Fruit fly (Drosophila melanogaster) whole organism, embryonic: ENCODE measurements around the gene Bdp1.

Source experiments
- Adf1 ChIP-seq: fragments of 200-800 bp; sonication (Bioruptor generic); IDR thresholded peaks from 2 replicates; pipeline ENCODE4 v1.3.6; 2022; ENCODE audit warnings: missing biosample characterization, missing genetic modification characterization
- CG10267 ChIP-seq: fragments of 200-800 bp; sonication (Bioruptor generic); optimal IDR thresholded peaks from 2 replicates; lab custom pipeline; 2018; ENCODE audit warnings: missing biosample characterization, mild to moderate bottlenecking, missing genetic modification characterization, moderate library complexity
- CG10565 ChIP-seq: fragments of 200-800 bp; sonication (Bioruptor generic); optimal IDR thresholded peaks from 3 replicates; lab custom pipeline; 2016; ENCODE audit warnings: missing biosample characterization, mild to moderate bottlenecking, missing genetic modification characterization
- CG12391 ChIP-seq: fragments of 200-800 bp; sonication (Bioruptor generic); optimal IDR thresholded peaks from 3 replicates; lab custom pipeline; 2018; ENCODE audit warnings: missing biosample characterization, mild to moderate bottlenecking, missing genetic modification characterization, moderate library complexity
- CG13424 ChIP-seq: fragments of 200-800 bp; sonication (Bioruptor generic); optimal IDR thresholded peaks from 2 replicates; lab custom pipeline; 2019; ENCODE audit warnings: missing biosample characterization, mild to moderate bottlenecking, missing genetic modification characterization, moderate library complexity
- CG15479 ChIP-seq: fragments of 200-800 bp; sonication (Bioruptor generic); optimal IDR thresholded peaks from 3 replicates; lab custom pipeline; 2019; ENCODE audit warnings: missing biosample characterization, mild to moderate bottlenecking, missing genetic modification characterization, moderate library complexity
- CG15514 ChIP-seq: fragments of 200-800 bp; sonication (Bioruptor generic); optimal IDR thresholded peaks from 3 replicates; lab custom pipeline; 2017; ENCODE audit warnings: missing biosample characterization, missing genetic modification characterization, mild to moderate bottlenecking, moderate library complexity, missing genetic modification reagents
- CG15601 ChIP-seq: fragments of 200-800 bp; sonication (Bioruptor generic); optimal IDR thresholded peaks from 3 replicates; lab custom pipeline; 2019; ENCODE audit warnings: missing biosample characterization, mild to moderate bottlenecking, missing genetic modification characterization, moderate library complexity
- CG16813 ChIP-seq: fragments of 200-800 bp; sonication (Bioruptor generic); IDR thresholded peaks from 3 replicates; pipeline ENCODE4 v1.3.6; 2022; ENCODE audit warnings: missing biosample characterization, missing genetic modification characterization; ENCODE audit not compliant: partially characterized antibody
- CG17829 ChIP-seq: fragments of 200-800 bp; optimal IDR thresholded peaks from 2 replicates; lab custom pipeline; 2019; ENCODE audit warnings: missing biosample characterization, mild to moderate bottlenecking, missing genetic modification characterization, moderate library complexity
- CG2116 ChIP-seq: fragments of 200-800 bp; sonication (Bioruptor generic); optimal IDR thresholded peaks from 3 replicates; lab custom pipeline; 2018; ENCODE audit warnings: missing biosample characterization, mild to moderate bottlenecking, missing genetic modification characterization
- CG3838 ChIP-seq: fragments of 200-800 bp; sonication (Bioruptor generic); optimal IDR thresholded peaks from 3 replicates; lab custom pipeline; 2016; ENCODE audit warnings: missing biosample characterization, missing genetic modification characterization
- CG43689 ChIP-seq: fragments of 200-800 bp; sonication (Bioruptor generic); IDR thresholded peaks from 2 replicates; pipeline ENCODE4 v1.3.6; 2022; ENCODE audit warnings: missing biosample characterization, missing genetic modification characterization
- CG4820 ChIP-seq: fragments of 200-800 bp; sonication (Bioruptor generic); optimal IDR thresholded peaks from 3 replicates; lab custom pipeline; 2016; ENCODE audit warnings: missing biosample characterization, missing genetic modification characterization
- CG6272 ChIP-seq: fragments of 200-800 bp; sonication (Bioruptor generic); IDR thresholded peaks from 2 replicates; pipeline ENCODE4 v1.3.6; 2022; ENCODE audit warnings: missing biosample characterization, missing genetic modification characterization
- CG7928 ChIP-seq: fragments of 200-800 bp; sonication (Bioruptor generic); optimal IDR thresholded peaks from 2 replicates; lab custom pipeline; 2017; ENCODE audit warnings: missing biosample characterization, mild to moderate bottlenecking, missing genetic modification characterization
- CG8290 ChIP-seq, 3 experiments: fragments of 200-800 bp; sonication (Bioruptor generic); optimal IDR thresholded peaks; 2 replicates each; lab custom pipeline; 2016 to 2019; ENCODE audit warnings: missing biosample characterization in 3 of 3, missing genetic modification characterization in 3 of 3, mild to moderate bottlenecking in 2 of 3, moderate library complexity in 1 of 3
- CG9817 ChIP-seq: fragments of 200-800 bp; sonication (Bioruptor generic); optimal IDR thresholded peaks from 2 replicates; lab custom pipeline; 2018; ENCODE audit warnings: missing biosample characterization, mild to moderate bottlenecking, missing genetic modification characterization, moderate library complexity
- Camta ChIP-seq: fragments of 200-800 bp; sonication (Bioruptor generic); optimal IDR thresholded peaks from 2 replicates; lab custom pipeline; 2016; ENCODE audit warnings: missing biosample characterization, missing genetic modification characterization
- Gug ChIP-seq: fragments of 200-800 bp; sonication (Bioruptor generic); IDR thresholded peaks from 4 replicates; pipeline ENCODE4 v1.3.6; 2022; ENCODE audit warnings: missing biosample characterization, missing genetic modification characterization
- HLH4C ChIP-seq: fragments of 200-800 bp; sonication (Bioruptor generic); IDR thresholded peaks from 3 replicates; pipeline ENCODE4 v1.3.6; 2022; ENCODE audit warnings: missing biosample characterization, missing genetic modification characterization; ENCODE audit not compliant: partially characterized antibody
- MBD-R2 ChIP-seq: fragments of 200-800 bp; sonication (Bioruptor generic); IDR thresholded peaks from 2 replicates; pipeline ENCODE4 v1.3.6; 2022; ENCODE audit warnings: missing biosample characterization, missing genetic modification characterization
- Pdp1 ChIP-seq, 2 experiments: fragments of 200-800 bp; sonication (Bioruptor generic); optimal IDR thresholded peaks; 3 replicates each; lab custom pipeline; 2016; ENCODE audit warnings: missing biosample characterization in 2 of 2, missing genetic modification characterization in 2 of 2, mild to moderate bottlenecking in 1 of 2, moderate library complexity in 1 of 2
- Rfx ChIP-seq: fragments of 200-800 bp; sonication (Bioruptor generic); IDR thresholded peaks from 2 replicates; pipeline ENCODE4 v1.3.6; 2022; ENCODE audit warnings: missing biosample characterization, missing genetic modification characterization
- amos ChIP-seq: fragments of 200-800 bp; sonication (Bioruptor generic); IDR thresholded peaks from 2 replicates; pipeline ENCODE4 v1.3.6; 2022; ENCODE audit warnings: missing biosample characterization, missing genetic modification characterization; ENCODE audit not compliant: partially characterized antibody
- bsh ChIP-seq, 2 experiments: fragments of 200-800 bp; sonication (Bioruptor generic); optimal IDR thresholded peaks; 2 replicates each; lab custom pipeline; 2017 to 2018; ENCODE audit warnings: mild to moderate bottlenecking in 2 of 2, missing biosample characterization in 2 of 2, missing genetic modification characterization in 2 of 2, moderate library complexity in 1 of 2
- crc ChIP-seq: fragments of 200-800 bp; sonication (Bioruptor generic); optimal IDR thresholded peaks from 2 replicates; lab custom pipeline; 2016; ENCODE audit warnings: missing biosample characterization, missing genetic modification characterization
- ems ChIP-seq: fragments of 200-800 bp; sonication (Bioruptor generic); optimal IDR thresholded peaks from 3 replicates; lab custom pipeline; 2016; ENCODE audit warnings: missing biosample characterization, missing genetic modification characterization
- esg ChIP-seq: fragments of 200-800 bp; sonication (Bioruptor generic); conservative IDR thresholded peaks from 2 replicates; pipeline ENCODE4 v1.3.6; 2022; ENCODE audit warnings: missing biosample characterization, missing genetic modification characterization
- fd102C ChIP-seq: fragments of 200-800 bp; sonication (Bioruptor generic); optimal IDR thresholded peaks from 2 replicates; lab custom pipeline; 2018; ENCODE audit warnings: missing biosample characterization, mild to moderate bottlenecking, missing genetic modification characterization, moderate library complexity
- gem ChIP-seq: fragments of 200-800 bp; sonication (Bioruptor generic); optimal IDR thresholded peaks from 2 replicates; lab custom pipeline; 2019; ENCODE audit warnings: missing biosample characterization, mild to moderate bottlenecking, missing genetic modification characterization, moderate library complexity
- grau ChIP-seq: fragments of 200-800 bp; optimal IDR thresholded peaks from 3 replicates; lab custom pipeline; 2019; ENCODE audit warnings: missing biosample characterization, mild to moderate bottlenecking, missing genetic modification characterization, moderate library complexity
- jigr1 ChIP-seq: fragments of 200-800 bp; sonication (Bioruptor generic); IDR thresholded peaks from 3 replicates; pipeline ENCODE4 v1.3.6; 2022; ENCODE audit warnings: missing biosample characterization, missing genetic modification characterization
- lilli ChIP-seq: fragments of 200-800 bp; sonication (Bioruptor generic); optimal IDR thresholded peaks from 3 replicates; lab custom pipeline; 2016; ENCODE audit warnings: missing biosample characterization, missing genetic modification characterization
- nerfin-2 ChIP-seq: fragments of 200-800 bp; sonication (Bioruptor generic); IDR thresholded peaks from 2 replicates; pipeline ENCODE4 v1.3.6; 2022; ENCODE audit warnings: missing biosample characterization, missing genetic modification characterization; ENCODE audit not compliant: partially characterized antibody
- nom ChIP-seq: fragments of 200-800 bp; sonication (Bioruptor generic); optimal IDR thresholded peaks from 2 replicates; lab custom pipeline; 2017; ENCODE audit warnings: missing biosample characterization, missing genetic modification characterization, mild to moderate bottlenecking, moderate library complexity, missing genetic modification reagents
- odd ChIP-seq: fragments of 200-800 bp; sonication (Bioruptor generic); optimal IDR thresholded peaks from 2 replicates; lab custom pipeline; 2017; ENCODE audit warnings: missing biosample characterization, mild to moderate bottlenecking, missing genetic modification characterization
- p53 ChIP-seq: fragments of 200-800 bp; sonication (Bioruptor generic); optimal IDR thresholded peaks from 2 replicates; lab custom pipeline; 2016; ENCODE audit warnings: missing biosample characterization, missing genetic modification characterization
- pb ChIP-seq: fragments of 200-800 bp; sonication (Bioruptor generic); optimal IDR thresholded peaks from 3 replicates; lab custom pipeline; 2016; ENCODE audit warnings: missing biosample characterization, missing genetic modification characterization
- phol ChIP-seq: fragments of 200-800 bp; sonication (Bioruptor generic); optimal IDR thresholded peaks from 3 replicates; lab custom pipeline; 2018; ENCODE audit warnings: missing biosample characterization, mild to moderate bottlenecking, missing genetic modification characterization, moderate library complexity
- pnt ChIP-seq: fragments of 200-800 bp; sonication (Bioruptor generic); optimal IDR thresholded peaks from 3 replicates; lab custom pipeline; 2016; ENCODE audit warnings: missing biosample characterization, missing genetic modification characterization
- sens ChIP-seq: fragments of 200-800 bp; sonication (Bioruptor generic); peaks from one replicate; lab custom pipeline; 2016; ENCODE audit warnings: missing biosample characterization, missing genetic modification characterization
- so ChIP-seq: fragments of 200-800 bp; sonication (Bioruptor generic); IDR thresholded peaks from 3 replicates; pipeline ENCODE4 v1.3.6; 2022; ENCODE audit warnings: missing biosample characterization, missing genetic modification characterization
- trem ChIP-seq: fragments of 200-800 bp; optimal IDR thresholded peaks from 3 replicates; lab custom pipeline; 2019; ENCODE audit warnings: missing biosample characterization, mild to moderate bottlenecking, missing genetic modification characterization, moderate library complexity
- tx ChIP-seq: fragments of 200-800 bp; sonication (Bioruptor generic); optimal IDR thresholded peaks from 2 replicates; lab custom pipeline; 2016; ENCODE audit warnings: missing biosample characterization, missing genetic modification characterization
- unc-4 ChIP-seq: fragments of 200-800 bp; sonication (Bioruptor generic); IDR thresholded peaks from 2 replicates; pipeline ENCODE4 v1.3.6; 2022; ENCODE audit warnings: missing biosample characterization, missing genetic modification characterization; ENCODE audit not compliant: partially characterized antibody
- unpg ChIP-seq: fragments of 200-800 bp; sonication (Bioruptor generic); optimal IDR thresholded peaks from 3 replicates; lab custom pipeline; 2018; ENCODE audit warnings: missing biosample characterization, mild to moderate bottlenecking, missing genetic modification characterization, moderate library complexity
- zen2 ChIP-seq: fragments of 200-800 bp; sonication (Bioruptor generic); IDR thresholded peaks from 3 replicates; pipeline ENCODE4 v1.3.6; 2022; ENCODE audit warnings: missing biosample characterization, missing genetic modification characterization; ENCODE audit not compliant: partially characterized antibody

The Bdp1 gene

DNA sequence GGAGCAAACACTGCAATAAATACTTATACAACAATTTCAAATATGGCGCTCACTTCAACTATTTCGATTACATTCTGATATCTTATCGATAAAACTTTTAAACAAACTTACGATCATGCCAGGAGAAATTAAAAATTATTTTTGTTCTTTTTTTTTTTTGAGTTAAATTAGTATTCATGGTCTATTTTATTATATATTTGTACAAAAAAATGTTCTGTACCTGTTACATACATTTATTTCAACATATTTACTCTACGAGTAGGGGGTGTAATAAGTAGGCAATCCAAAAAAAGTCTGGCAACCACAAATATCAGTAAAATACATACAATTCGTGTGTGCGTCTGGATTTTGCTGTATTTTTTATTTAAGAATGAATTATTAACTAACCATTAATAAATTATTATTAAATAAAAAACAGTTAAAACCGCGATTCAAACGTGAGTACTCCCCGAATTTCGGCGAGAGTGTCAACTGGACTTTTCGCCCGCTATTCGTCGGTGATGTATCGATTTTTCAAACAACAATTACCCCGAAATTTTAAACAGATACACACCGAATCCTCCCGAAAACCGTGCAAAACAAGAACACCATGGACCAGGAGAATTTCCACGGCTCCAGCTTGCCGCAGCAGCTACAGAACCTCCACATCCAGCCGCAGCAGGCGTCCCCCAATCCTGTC, 8.8 kb upstream of the Bdp1 start, which contains the start of gene loqs (continued):
- no peak for TF ChIP-seq bsh (GFP tag; optimal IDR thresholded peaks at IDR 0.05; lab: Kevin White, UChicago)
- TF ChIP-seq CG9817 (tag; lab: Kevin White, UChicago): no peak
- no peak for TF ChIP-seq CG10565 (GFP tag; lab: Kevin White, UChicago)
- peak; percentile 24 for TF ChIP-seq lilli
- TF ChIP-seq odd: no peak
- no peak for TF ChIP-seq CG43689
- TF ChIP-seq zen2: no peak
- no peak for TF ChIP-seq unpg (GFP tag; lab: Kevin White, UChicago)
- peak; percentile 18 for TF ChIP-seq CG17829 (tag; lab: Kevin White, UChicago)
- TF ChIP-seq Gug: no peak
- no peak for TF ChIP-seq CG16813 (GFP tag; lab: Robert Waterston, UW)
- peak; percentile 68 for TF ChIP-seq MBD-R2 (GFP tag; lab: Robert Waterston, UW)
- TF ChIP-seq pb: no peak
- no peak for TF ChIP-seq Adf1 (GFP tag; lab: Robert Waterston, UW)
- no peak for TF ChIP-seq Camta
- 0 out of 3 replicates have a peak, but pooled peaks have one; percentile 46 for TF ChIP-seq HLH4C
- TF ChIP-seq CG15479: no peak
- no peak for TF ChIP-seq esg
- peak; percentile 54 for TF ChIP-seq trem (tag; lab: Kevin White, UChicago)
- TF ChIP-seq grau (tag; lab: Kevin White, UChicago): peak; percentile 29
- no peak for TF ChIP-seq nom (GFP tag; lab: Kevin White, UChicago)
- TF ChIP-seq CG3838: no peak
- peak; percentile 18 for TF ChIP-seq CG15514
- peak; percentile 12 for TF ChIP-seq CG15601 (tag; lab: Kevin White, UChicago)
- TF ChIP-seq so: no peak
- peak; percentile 50 for TF ChIP-seq gem
- no peak for TF ChIP-seq amos (GFP tag; lab: Robert Waterston, UW)
- peak; percentile 32 for TF ChIP-seq sens (GFP tag; lab: Kevin White, UChicago)
- peak; percentile 83 for TF ChIP-seq CG2116 (GFP tag; lab: Kevin White, UChicago)
- TF ChIP-seq CG8290 (GFP tag; optimal IDR thresholded peaks at IDR 0.05; lab: Kevin White, UChicago): peak; percentile 52
- no peak for TF ChIP-seq CG8290 (tag; optimal IDR thresholded peaks at IDR 0.05; lab: Kevin White, UChicago)
- TF ChIP-seq CG10267 (tag; lab: Kevin White, UChicago): peak; percentile 39
- no peak for TF ChIP-seq nerfin-2 (GFP tag; lab: Robert Waterston, UW)
- TF ChIP-seq Pdp1 (GFP tag; optimal IDR thresholded peaks at IDR 0.05; lab: Kevin White, UChicago): peak in 1 of 2 experiments; percentile 36
- no peak for TF ChIP-seq CG7928
- no peak for TF ChIP-seq fd102C (GFP tag; lab: Kevin White, UChicago)
- peak; percentile 48 for TF ChIP-seq phol (tag; lab: Kevin White, UChicago)
- no peak for TF ChIP-seq p53 (GFP tag; lab: Kevin White, UChicago)
- TF ChIP-seq CG6272 (GFP tag; lab: Robert Waterston, UW): no peak
- TF ChIP-seq jigr1 (GFP tag; lab: Robert Waterston, UW): no peak
- peak; percentile 31 for TF ChIP-seq CG13424 (tag; lab: Kevin White, UChicago)
- TF ChIP-seq tx (GFP tag; lab: Kevin White, UChicago): no peak
- TF ChIP-seq CG4820 (GFP tag; lab: Kevin White, UChicago): peak; percentile 22
- TF ChIP-seq pnt (GFP tag; lab: Kevin White, UChicago): no peak
- no peak for TF ChIP-seq crc (GFP tag; lab: Kevin White, UChicago)
- TF ChIP-seq Rfx (GFP tag; lab: Robert Waterston, UW): peak; percentile 14; the same call in 1 of the 2 replicates
- no peak for TF ChIP-seq ems (GFP tag; lab: Kevin White, UChicago)
- peak; percentile 60 for TF ChIP-seq CG12391 (tag; lab: Kevin White, UChicago)
- TF ChIP-seq unc-4 (GFP tag; lab: Robert Waterston, UW): peak; percentile 50; the same call in 1 of the 2 replicates
